Fruit fly (Drosophila melanogaster): ENCODE measurements around the gene CG6696.

CG6696 gene

DNA sequence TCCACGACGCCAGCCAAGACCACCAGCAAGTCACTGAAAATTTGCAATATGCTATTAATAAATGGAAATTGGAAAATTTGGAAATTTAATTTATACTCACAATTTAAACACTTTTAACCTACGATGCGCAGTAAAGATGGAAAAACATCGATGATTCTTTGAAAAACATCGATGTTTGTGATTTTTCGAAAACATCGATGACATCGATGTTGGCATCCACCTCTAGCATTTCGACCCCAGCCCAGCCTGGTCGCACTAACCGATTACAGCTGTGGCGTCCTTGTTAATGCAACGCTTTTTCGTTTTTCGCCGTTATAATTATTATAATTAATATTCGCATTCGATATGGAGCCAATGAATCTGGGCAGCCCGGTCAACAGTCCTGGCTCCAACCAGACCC, 14.0 kb downstream of the CG6696 start, which contains the start of gene Nup35 (continued):
- TF ChIP-seq CG8290 (GFP tag; optimal IDR thresholded peaks at IDR 0.05) (peak; percentile 38), CG8290 (tag; optimal IDR thresholded peaks at IDR 0.05) (peak; percentile 62 to 73), al (GFP tag; IDR thresholded peaks at IDR 0.05) (0 out of 2 replicates have a peak, but pooled peaks have one; percentile 10), E2f1 (GFP tag; IDR thresholded peaks at IDR 0.05) (no peak), bbx (GFP tag; IDR thresholded peaks at IDR 0.05; ENCODE audit: partially characterized antibody) (peak; percentile 75), tgo (GFP tag; IDR thresholded peaks at IDR 0.05) (no peak), CG1602 (GFP tag; optimal IDR thresholded peaks at IDR 0.05) (no peak), Bgb (GFP tag; IDR thresholded peaks at IDR 0.05; ENCODE audit: partially characterized antibody) (peak; percentile 77), wek (GFP tag; optimal IDR thresholded peaks at IDR 0.05) (no peak), CG10267 (tag; optimal IDR thresholded peaks at IDR 0.05) (no peak), ken (GFP tag; IDR thresholded peaks at IDR 0.05) (no peak), ro (GFP tag; IDR thresholded peaks at IDR 0.05) (no peak), Gsc (GFP tag; IDR thresholded peaks at IDR 0.05) (no peak), CG1792 (GFP tag; optimal IDR thresholded peaks at IDR 0.05) (no peak), az2 (GFP tag; optimal IDR thresholded peaks at IDR 0.05) (no peak), CG10366 (GFP tag; IDR thresholded peaks at IDR 0.05) (no peak), pum (GFP tag; optimal IDR thresholded peaks at IDR 0.05) (no peak), cas (GFP tag; IDR thresholded peaks at IDR 0.05) (no peak), CG4424 (GFP tag; optimal IDR thresholded peaks at IDR 0.05) (no peak), Ptx1 (GFP tag; IDR thresholded peaks at IDR 0.05) (no peak), TFAM (GFP tag; optimal IDR thresholded peaks at IDR 0.05) (no peak), CG2129 (GFP tag; IDR thresholded peaks at IDR 0.05; ENCODE audit: partially characterized antibody) (peak; percentile 53; the same call in 1 of the 2 replicates), Hmx (GFP tag; optimal IDR thresholded peaks at IDR 0.05) (no peak), CG15696 (tag; optimal IDR thresholded peaks at IDR 0.05) (no peak), CG8478 (optimal IDR thresholded peaks at IDR 0.05) (no peak), NFAT (GFP tag; IDR thresholded peaks at IDR 0.05) (no peak), CG7786 (GFP tag; optimal IDR thresholded peaks at IDR 0.05) (no peak), nmo (GFP tag; optimal IDR thresholded peaks at IDR 0.05) (peak; percentile 0), oc (tag; optimal IDR thresholded peaks at IDR 0.05) (no peak), odd (GFP tag; optimal IDR thresholded peaks at IDR 0.05) (no peak), Fer3 (tag; optimal IDR thresholded peaks at IDR 0.05) (no peak), CG2120 (GFP tag; optimal IDR thresholded peaks at IDR 0.05) (no peak), CG7745 (tag; optimal IDR thresholded peaks at IDR 0.05) (no peak), CG6272 (GFP tag; IDR thresholded peaks at IDR 0.05) (no peak), sens (GFP tag) (peak; percentile 36), Dref (GFP tag; IDR thresholded peaks at IDR 0.05) (peak; percentile 85), MTF-1 (GFP tag; optimal IDR thresholded peaks at IDR 0.05; ENCODE audit: borderline replicate concordance) (no peak), CG30020 (tag; optimal IDR thresholded peaks at IDR 0.05) (no peak), shn (GFP tag; optimal IDR thresholded peaks at IDR 0.05) (no peak), Dip3 (GFP tag; optimal IDR thresholded peaks at IDR 0.05) (no peak), CG10979 (tag; optimal IDR thresholded peaks at IDR 0.05) (no peak), CG10543 (GFP tag; optimal IDR thresholded peaks at IDR 0.05) (no peak), fd64A (GFP tag; optimal IDR thresholded peaks at IDR 0.05) (no peak), H2.0 (GFP tag; IDR thresholded peaks at IDR 0.05) (no peak), Sox102F (GFP tag; optimal IDR thresholded peaks at IDR 0.05) (no peak), grau (tag; optimal IDR thresholded peaks at IDR 0.05) (no peak), prd (optimal IDR thresholded peaks at IDR 0.05) (no peak), prd (GFP tag; IDR thresholded peaks at IDR 0.05) (no peak), Pdp1 (GFP tag; optimal IDR thresholded peaks at IDR 0.05) (no peak), Lim3 (GFP tag; IDR thresholded peaks at IDR 0.05) (no peak), scrt (GFP tag; optimal IDR thresholded peaks at IDR 0.05) (no peak), CG10462 (GFP tag; optimal IDR thresholded peaks at IDR 0.05) (no peak), CG4617 (GFP tag; optimal IDR thresholded peaks at IDR 0.05; ENCODE audit: borderline replicate concordance) (no peak)

All from whole organism, embryonic.